Fruit fly (Drosophila melanogaster): Measurements from ENCODE around the gene mRpS6.

Gene mRpS6

dm6 chr3L:4406653-4407257 lies 42.4 kb downstream of the mRpS6 start, which contains the start of gene TP53INP (continued):
- TF ChIP-seq CG14860 (GFP tag; IDR thresholded peaks at IDR 0.05; ENCODE audit: partially characterized antibody) (no peak), CG6175 (GFP tag; IDR thresholded peaks at IDR 0.05) (peak; percentile 68; the same call in 2 of the 3 replicates), CG6854 (GFP tag; optimal IDR thresholded peaks at IDR 0.05) (peak; percentile 61), Dip2 (GFP tag; IDR thresholded peaks at IDR 0.05) (no peak), CG10565 (GFP tag; optimal IDR thresholded peaks at IDR 0.05) (peak; percentile 26), Oli (tag; optimal IDR thresholded peaks at IDR 0.05) (peak; percentile 95), PHDP (tag; optimal IDR thresholded peaks at IDR 0.05) (peak; percentile 88), CG9876 (GFP tag; optimal IDR thresholded peaks at IDR 0.05) (peak; percentile 23), bab2 (GFP tag; optimal IDR thresholded peaks at IDR 0.05) (peak; percentile 62), lab (GFP tag; optimal IDR thresholded peaks at IDR 0.05) (peak; percentile 87), run (tag; optimal IDR thresholded peaks at IDR 0.05) (peak; percentile 82), CG18619 (GFP tag; optimal IDR thresholded peaks at IDR 0.05) (peak; percentile 88), usp (GFP tag; optimal IDR thresholded peaks at IDR 0.05) (no peak), CG13775 (GFP tag; optimal IDR thresholded peaks at IDR 0.05) (peak; percentile 84), CG1603 (tag; optimal IDR thresholded peaks at IDR 0.05) (peak; percentile 71), phol (tag; optimal IDR thresholded peaks at IDR 0.05) (peak; percentile 94), CG6765 (GFP tag; optimal IDR thresholded peaks at IDR 0.05) (peak; percentile 69), CG1529 (GFP tag; optimal IDR thresholded peaks at IDR 0.05) (peak; percentile 83), Eip74EF (GFP tag; optimal IDR thresholded peaks at IDR 0.05) (peak in 1 of 2 experiments; percentile 93), CG17829 (tag; optimal IDR thresholded peaks at IDR 0.05) (peak; percentile 89), Ets65A (GFP tag) (peak; percentile 91), caup (GFP tag; optimal IDR thresholded peaks at IDR 0.05; ENCODE audit: severe bottlenecking) (peak; percentile 86), CG7987 (GFP tag; optimal IDR thresholded peaks at IDR 0.05) (peak; percentile 47), crol (GFP tag; IDR thresholded peaks at IDR 0.05) (0 out of 2 replicates have a peak, but pooled peaks have one; percentile 31), CG9437 (GFP tag; optimal IDR thresholded peaks at IDR 0.05) (peak; percentile 90), Poxn (GFP tag; IDR thresholded peaks at IDR 0.05) (no peak), CG17568 (GFP tag; optimal IDR thresholded peaks at IDR 0.05) (peak; percentile 82), CG30431 (GFP tag; optimal IDR thresholded peaks at IDR 0.05) (peak; percentile 72), hth (optimal IDR thresholded peaks at IDR 0.05) (no peak), CG17912 (GFP tag; optimal IDR thresholded peaks at IDR 0.05) (no peak), ssp (GFP tag; IDR thresholded peaks at IDR 0.05) (peak; percentile 49; the same call in 1 of the 2 replicates), CG11398 (GFP tag; optimal IDR thresholded peaks at IDR 0.05) (peak; percentile 47), ase (GFP tag; IDR thresholded peaks at IDR 0.05) (peak; percentile 48; the same call in 2 of the 3 replicates), chinmo (GFP tag; IDR thresholded peaks at IDR 0.05; ENCODE audit: partially characterized antibody) (peak; percentile 96), ara (GFP tag; IDR thresholded peaks at IDR 0.05) (no peak), cato (GFP tag; optimal IDR thresholded peaks at IDR 0.05; ENCODE audit: borderline replicate concordance) (peak; percentile 65), MESR4 (GFP tag; optimal IDR thresholded peaks at IDR 0.05) (peak; percentile 12), nmo (GFP tag; optimal IDR thresholded peaks at IDR 0.05) (peak; percentile 95), wdn (GFP tag; IDR thresholded peaks at IDR 0.05) (no peak), CoRest (tag; optimal IDR thresholded peaks at IDR 0.05) (peak; percentile 95), crc (GFP tag; optimal IDR thresholded peaks at IDR 0.05) (peak; percentile 50), Adf1 (GFP tag; IDR thresholded peaks at IDR 0.05) (peak; percentile 28; the same call in 1 of the 2 replicates), CG10209 (GFP tag; optimal IDR thresholded peaks at IDR 0.05) (peak; percentile 92), Chrac-16 (GFP tag; optimal IDR thresholded peaks at IDR 0.05) (peak; percentile 82), CG10267 (tag; optimal IDR thresholded peaks at IDR 0.05) (peak; percentile 87), CG1233 (GFP tag; optimal IDR thresholded peaks at IDR 0.05) (peak; percentile 79), jing (GFP tag; optimal IDR thresholded peaks at IDR 0.05) (peak; percentile 65), lbe (GFP tag; optimal IDR thresholded peaks at IDR 0.05) (peak; percentile 66), CG18262 (tag; optimal IDR thresholded peaks at IDR 0.05) (peak; percentile 96)
